Fruit fly (Drosophila melanogaster): Measurements from ENCODE around the gene Fatp1.

Gene Fatp1

dm6 chr2L:10517085-10517484 is at the start of gene Fatp1, which contains the start of gene Lrr47:
TSS of gene Fatp1 (minus strand) at chr2L:10517218.
TSS of gene Lrr47 (plus strand) at chr2L:10517335.
- no peak for TF ChIP-seq insv (optimal IDR thresholded peaks at IDR 0.05)
- no peak for TF ChIP-seq Myc (optimal IDR thresholded peaks at IDR 0.05)
- TF ChIP-seq ttk (optimal IDR thresholded peaks at IDR 0.05): no peak
- TF ChIP-seq h (optimal IDR thresholded peaks at IDR 0.05): no peak
- TF ChIP-seq psq (optimal IDR thresholded peaks at IDR 0.05): no peak
- TF ChIP-seq Sin3A (optimal IDR thresholded peaks at IDR 0.05): no peak

DNA sequence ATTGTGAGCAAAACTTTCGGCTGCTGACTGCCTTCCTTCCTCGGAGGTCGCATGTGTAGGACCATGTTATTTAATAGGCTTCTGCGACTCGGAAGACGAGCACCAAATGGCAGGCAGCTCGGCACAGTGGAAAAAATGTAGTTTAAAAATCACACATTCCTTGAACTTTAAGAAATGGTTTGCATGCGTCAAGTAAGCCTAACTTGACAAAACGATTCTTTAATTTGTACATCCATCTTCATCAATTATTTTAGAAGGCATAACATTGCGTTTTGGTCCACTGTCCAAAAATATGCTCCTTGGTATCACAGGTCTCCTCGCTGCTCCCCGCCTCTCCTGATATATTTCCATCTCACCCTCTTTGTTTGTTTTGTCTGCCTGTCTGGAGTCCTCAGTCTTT is 48.7 kb upstream of the Fatp1 start:
- TF ChIP-seq insv (optimal IDR thresholded peaks at IDR 0.05): no peak
- no peak for TF ChIP-seq psq (optimal IDR thresholded peaks at IDR 0.05)
- no peak for TF ChIP-seq Myc (optimal IDR thresholded peaks at IDR 0.05)
- TF ChIP-seq Sin3A (optimal IDR thresholded peaks at IDR 0.05): no peak
- TF ChIP-seq h (optimal IDR thresholded peaks at IDR 0.05): no peak
- TF ChIP-seq ttk (optimal IDR thresholded peaks at IDR 0.05): no peak

DNA sequence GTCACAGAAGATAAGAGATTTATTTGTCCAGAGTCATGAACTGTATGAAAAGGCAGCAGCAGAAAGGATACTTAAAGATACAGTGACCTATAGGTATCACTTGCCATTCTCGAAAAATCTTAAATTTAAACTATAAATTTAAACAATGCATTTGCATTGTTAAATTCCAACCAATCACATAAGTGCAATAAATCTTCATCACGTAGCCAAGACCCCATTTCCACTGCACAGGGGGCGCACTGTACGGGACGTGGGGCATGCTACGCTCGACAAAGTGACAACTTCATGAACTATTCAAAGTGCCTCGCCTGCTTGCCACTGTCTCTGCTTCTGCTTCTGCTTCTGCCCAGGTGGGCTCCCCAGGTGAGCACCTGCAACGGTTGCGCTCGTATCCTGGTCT is 38.3 kb upstream of the Fatp1 start:
- TF ChIP-seq ttk (optimal IDR thresholded peaks at IDR 0.05): no peak
- TF ChIP-seq Myc (optimal IDR thresholded peaks at IDR 0.05): no peak
- TF ChIP-seq psq (optimal IDR thresholded peaks at IDR 0.05): no peak
- no peak for TF ChIP-seq Sin3A (optimal IDR thresholded peaks at IDR 0.05)
- no peak for TF ChIP-seq h (optimal IDR thresholded peaks at IDR 0.05)
- no peak for TF ChIP-seq insv (optimal IDR thresholded peaks at IDR 0.05)

dm6 chr2L:10554676-10555075 is 37.7 kb upstream of the Fatp1 start:
- no peak for TF ChIP-seq ttk (optimal IDR thresholded peaks at IDR 0.05)

DNA sequence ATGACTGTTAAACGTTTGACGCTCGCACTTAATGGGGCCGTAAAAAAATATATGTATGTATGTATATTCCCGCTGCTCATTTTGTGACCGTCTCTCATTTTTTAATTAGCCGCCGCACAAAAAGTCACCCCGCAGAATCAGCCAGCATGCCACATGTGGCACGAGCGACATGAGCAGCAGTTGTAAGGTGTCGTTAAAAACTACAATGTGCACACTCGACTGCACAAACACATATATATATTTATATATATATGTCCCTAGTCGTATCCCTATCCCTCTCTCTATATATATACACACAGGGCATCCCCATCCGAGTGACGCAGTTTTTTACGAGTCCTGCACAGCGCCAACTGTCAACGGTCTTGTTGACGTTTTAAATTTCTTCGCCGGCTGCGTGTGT is 36.7 kb upstream of the Fatp1 start:
- TF ChIP-seq Myc (optimal IDR thresholded peaks at IDR 0.05) (no peak), insv (optimal IDR thresholded peaks at IDR 0.05) (no peak), psq (optimal IDR thresholded peaks at IDR 0.05) (no peak), ttk (optimal IDR thresholded peaks at IDR 0.05) (no peak), Sin3A (optimal IDR thresholded peaks at IDR 0.05) (no peak)

- TF ChIP-seq Myc (optimal IDR thresholded peaks at IDR 0.05) (no peak), insv (optimal IDR thresholded peaks at IDR 0.05) (no peak), h (optimal IDR thresholded peaks at IDR 0.05) (no peak)
Observed at dm6 chr2L:10552807-10553206, 35.8 kb upstream of the Fatp1 start.

dm6 chr2L:10548814-10549423 is 31.9 kb upstream of the Fatp1 start:
- no peak for TF ChIP-seq Myc (optimal IDR thresholded peaks at IDR 0.05)
- TF ChIP-seq insv (optimal IDR thresholded peaks at IDR 0.05): no peak
- no peak for TF ChIP-seq h (optimal IDR thresholded peaks at IDR 0.05)

DNA sequence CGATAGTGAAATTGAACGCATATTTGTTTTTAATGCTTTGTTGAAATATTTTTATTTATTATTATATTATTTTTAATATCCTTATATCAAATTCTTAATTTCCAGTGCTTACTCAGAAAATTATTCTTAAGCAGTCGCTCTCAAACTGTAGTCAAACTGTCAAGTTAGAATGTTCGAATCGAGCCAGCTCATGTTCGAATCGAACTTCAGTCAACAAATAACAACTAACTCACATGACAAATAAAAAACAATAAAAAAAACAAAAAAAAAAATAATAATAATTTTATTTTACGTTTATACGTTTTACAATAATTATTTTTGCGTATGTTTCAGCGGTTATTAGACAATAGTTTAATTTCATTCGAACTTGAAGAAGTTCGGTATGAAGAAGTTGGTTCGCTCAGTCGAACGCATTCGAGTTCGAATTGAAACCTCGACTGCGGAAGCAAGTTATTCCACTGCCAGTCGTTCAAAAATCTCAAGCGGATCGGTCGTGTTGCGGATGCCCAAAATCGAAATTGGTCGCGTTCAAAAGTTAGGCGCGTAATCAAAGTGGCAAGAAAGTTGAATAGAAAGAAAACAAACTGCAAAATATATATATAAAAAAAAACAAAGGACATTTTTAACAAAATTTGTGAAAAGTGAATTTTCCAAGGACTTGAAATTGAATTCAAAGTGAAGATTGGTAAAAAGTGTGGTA is 27.6 kb upstream of the Fatp1 start, which contains the start of gene Trim9:
Trim9 (plus strand) TSS at position 463 of the 700 bp plus-strand sequence.
- TF ChIP-seq Sin3A (optimal IDR thresholded peaks at IDR 0.05): no peak

DNA sequence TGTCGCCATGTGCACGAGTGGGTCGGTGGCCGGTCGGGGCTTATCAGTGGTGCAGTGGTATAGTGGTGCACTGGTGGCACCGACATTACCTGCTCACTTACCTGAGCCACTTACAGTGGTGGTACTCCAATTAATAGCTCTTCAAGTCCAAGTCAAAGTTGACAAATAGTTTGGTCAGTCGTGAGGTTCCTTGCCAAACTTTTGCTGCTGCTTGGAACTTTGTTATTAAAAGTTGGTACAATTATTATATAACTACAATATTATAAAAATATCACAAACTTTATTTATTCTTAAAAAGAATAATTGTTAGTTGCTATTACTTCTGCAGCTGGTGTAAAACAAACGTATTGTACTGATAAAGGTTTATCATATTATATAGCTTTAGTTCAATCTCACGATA is 27.0 kb upstream of the Fatp1 start:
- no peak for TF ChIP-seq Myc (optimal IDR thresholded peaks at IDR 0.05)
- no peak for TF ChIP-seq ttk (optimal IDR thresholded peaks at IDR 0.05)
- no peak for TF ChIP-seq psq (optimal IDR thresholded peaks at IDR 0.05)
- no peak for TF ChIP-seq h (optimal IDR thresholded peaks at IDR 0.05)
- no peak for TF ChIP-seq insv (optimal IDR thresholded peaks at IDR 0.05)
- TF ChIP-seq Sin3A (optimal IDR thresholded peaks at IDR 0.05): no peak

dm6 chr2L:10543048-10543752 is 26.2 kb upstream of the Fatp1 start:
- TF ChIP-seq psq (optimal IDR thresholded peaks at IDR 0.05) (no peak), Sin3A (optimal IDR thresholded peaks at IDR 0.05) (no peak), h (optimal IDR thresholded peaks at IDR 0.05) (no peak), Myc (optimal IDR thresholded peaks at IDR 0.05) (no peak), ttk (optimal IDR thresholded peaks at IDR 0.05) (no peak), insv (optimal IDR thresholded peaks at IDR 0.05) (no peak)

- TF ChIP-seq h (optimal IDR thresholded peaks at IDR 0.05) (no peak), insv (optimal IDR thresholded peaks at IDR 0.05) (no peak), Myc (optimal IDR thresholded peaks at IDR 0.05) (no peak), psq (optimal IDR thresholded peaks at IDR 0.05) (no peak), Sin3A (optimal IDR thresholded peaks at IDR 0.05) (no peak), ttk (optimal IDR thresholded peaks at IDR 0.05) (no peak)
Observed at dm6 chr2L:10539360-10539759, 22.3 kb upstream of the Fatp1 start.

DNA sequence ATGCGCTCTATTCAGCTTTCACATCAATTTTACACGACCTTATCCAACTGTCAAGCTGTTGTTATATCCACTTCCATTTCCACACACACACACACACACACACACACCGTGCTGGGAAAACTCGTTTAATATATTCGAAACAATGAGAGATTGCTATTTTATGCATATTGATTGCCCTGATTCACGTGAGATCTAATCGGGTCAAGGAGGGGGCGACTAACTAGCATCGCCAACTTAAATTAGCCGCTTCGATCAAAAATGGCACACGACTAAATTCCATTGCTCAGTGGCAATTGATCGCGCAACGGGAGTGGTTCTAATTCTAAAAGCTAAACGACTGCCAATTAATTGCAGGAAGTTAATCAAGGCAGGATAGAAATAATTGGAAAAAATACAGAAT is 17.0 kb upstream of the Fatp1 start, which contains the start of gene CG18302:
CG18302 (plus strand) TSS at position 301 of the 400 bp plus-strand sequence.
- TF ChIP-seq h (optimal IDR thresholded peaks at IDR 0.05) (no peak), Sin3A (optimal IDR thresholded peaks at IDR 0.05) (no peak), ttk (optimal IDR thresholded peaks at IDR 0.05) (no peak), psq (optimal IDR thresholded peaks at IDR 0.05) (no peak), Myc (optimal IDR thresholded peaks at IDR 0.05) (no peak), insv (optimal IDR thresholded peaks at IDR 0.05) (no peak)

dm6 chr2L:10531521-10531920 is 14.5 kb upstream of the Fatp1 start, which contains the start of gene CG18301:
TSS of gene CG18301 (plus strand) at chr2L:10531821.
- TF ChIP-seq Myc (optimal IDR thresholded peaks at IDR 0.05) (no peak), Sin3A (optimal IDR thresholded peaks at IDR 0.05) (no peak), psq (optimal IDR thresholded peaks at IDR 0.05) (no peak), insv (optimal IDR thresholded peaks at IDR 0.05) (no peak), h (optimal IDR thresholded peaks at IDR 0.05) (no peak), ttk (optimal IDR thresholded peaks at IDR 0.05) (no peak)
